Worm (Caenorhabditis elegans) whole organism, L4/young adult: ENCODE measurements around the gene T16A9.5.

ENCODE experiments used
- W03F9.2 ChIP-seq: fragments of 150-350 bp; optimal IDR thresholded peaks from 2 replicates; lab custom pipeline; 2014; ENCODE audit warnings: missing biosample characterization, missing genetic modification characterization
- dao-5 ChIP-seq: sonication (generic microtip); optimal IDR thresholded peaks from 2 replicates; lab custom pipeline; 2016; ENCODE audit warnings: missing genotype, missing genetic modification characterization, moderate library complexity, missing compliant biosample characterization
- him-1 ChIP-seq: sonication (generic microtip); optimal IDR thresholded peaks from 2 replicates; lab custom pipeline; 2016; ENCODE audit warnings: missing genotype, missing genetic modification reagents, missing genetic modification characterization, missing compliant biosample characterization

DNA sequence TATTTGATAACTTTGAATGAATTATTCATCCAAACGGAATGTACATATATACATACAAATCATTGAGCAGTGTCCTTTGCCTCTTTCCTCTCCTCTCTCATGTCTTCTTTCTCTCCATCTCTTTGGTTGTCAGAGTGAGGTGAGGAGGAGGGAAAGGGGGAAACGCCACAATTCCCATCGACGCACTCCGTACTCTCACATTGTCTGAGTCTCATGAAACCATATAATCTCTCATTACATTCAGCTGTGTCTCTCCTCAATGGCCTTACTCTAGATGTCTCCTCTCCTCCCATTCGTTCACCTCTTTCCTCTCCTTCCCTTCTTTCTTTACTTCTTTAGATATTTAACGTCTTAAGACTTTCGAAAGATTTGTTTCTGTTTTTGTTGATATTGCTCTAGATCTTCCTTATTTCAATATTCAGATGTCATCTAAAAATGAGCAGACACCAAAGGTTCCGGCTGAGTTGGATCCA, 37.3 kb downstream of the T16A9.5 start, which contains the start of gene ceh-74:
- TF ChIP-seq him-1 (tag; lab: Kevin White, UChicago) (no peak), dao-5 (tag; lab: Kevin White, UChicago) (no peak), W03F9.2 (tag; lab: Kevin White, UChicago) (no peak)
